Worm (Caenorhabditis elegans): Measurements from ENCODE around the gene srx-76.
A peak's percentile ranks its signal among the peaks of the same experiment; 100 is the strongest.

Gene srx-76

ce11 chrV:11921689-11922517 lies 30.3 kb downstream of the srx-76 start:
- TF ChIP-seq tbx-11 (GFP tag; IDR thresholded peaks at IDR 0.05) = no peak
- no peak for TF ChIP-seq tbx-37 (GFP tag; conservative IDR thresholded peaks at IDR 0.05)
- no peak for TF ChIP-seq F13C5.2 (tag; optimal IDR thresholded peaks at IDR 0.05)
- TF ChIP-seq B0310.2 (tag; optimal IDR thresholded peaks at IDR 0.05) = no peak
- no peak for TF ChIP-seq tra-4 (tag; optimal IDR thresholded peaks at IDR 0.05)

- TF ChIP-seq F13C5.2 (tag; optimal IDR thresholded peaks at IDR 0.05) (no peak), sea-1 (GFP tag; conservative IDR thresholded peaks at IDR 0.05) (no peak), flt-1 (GFP tag; IDR thresholded peaks at IDR 0.05) (no peak), hmbx-1 (tag; optimal IDR thresholded peaks at IDR 0.05) (no peak), tbx-11 (GFP tag; IDR thresholded peaks at IDR 0.05) (no peak), ama-1 (optimal IDR thresholded peaks at IDR 0.05) (no peak), hmg-4 (GFP tag; optimal IDR thresholded peaks at IDR 0.05) (no peak), tra-4 (tag; optimal IDR thresholded peaks at IDR 0.05) (no peak), pes-1 (GFP tag; IDR thresholded peaks at IDR 0.05) (no peak), B0310.2 (tag; optimal IDR thresholded peaks at IDR 0.05) (no peak), aly-1 (tag; optimal IDR thresholded peaks at IDR 0.05) (no peak), scrt-1 (GFP tag; IDR thresholded peaks at IDR 0.05) (no peak), hnd-1 (tag; optimal IDR thresholded peaks at IDR 0.05) (no peak), ets-7 (tag; optimal IDR thresholded peaks at IDR 0.05) (no peak), ceh-13 (GFP tag; optimal IDR thresholded peaks at IDR 0.05) (no peak), tbx-37 (GFP tag; conservative IDR thresholded peaks at IDR 0.05) (no peak), ceh-36 (tag; optimal IDR thresholded peaks at IDR 0.05) (no peak)
These were observed 35.7 kb downstream of the srx-76 start, which contains the start of gene osm-6 for ce11 chrV:11927346-11927745. Gene osm-6, minus strand, starts transcription at chrV:11927446.

ce11 chrV:11929046-11929590 lies 37.5 kb downstream of the srx-76 start, which contains the start of gene F58H1.2:
Gene F58H1.2, plus strand, starts transcription at chrV:11929096.
- TF ChIP-seq hnd-1 (tag; optimal IDR thresholded peaks at IDR 0.05) (no peak), tbx-11 (GFP tag; IDR thresholded peaks at IDR 0.05) (no peak), hmg-4 (GFP tag; optimal IDR thresholded peaks at IDR 0.05) (no peak), ets-7 (tag; optimal IDR thresholded peaks at IDR 0.05) (no peak), ceh-13 (GFP tag; optimal IDR thresholded peaks at IDR 0.05) (no peak), ceh-36 (tag; optimal IDR thresholded peaks at IDR 0.05) (no peak), ama-1 (optimal IDR thresholded peaks at IDR 0.05) (no peak), flt-1 (GFP tag; IDR thresholded peaks at IDR 0.05) (no peak)

DNA sequence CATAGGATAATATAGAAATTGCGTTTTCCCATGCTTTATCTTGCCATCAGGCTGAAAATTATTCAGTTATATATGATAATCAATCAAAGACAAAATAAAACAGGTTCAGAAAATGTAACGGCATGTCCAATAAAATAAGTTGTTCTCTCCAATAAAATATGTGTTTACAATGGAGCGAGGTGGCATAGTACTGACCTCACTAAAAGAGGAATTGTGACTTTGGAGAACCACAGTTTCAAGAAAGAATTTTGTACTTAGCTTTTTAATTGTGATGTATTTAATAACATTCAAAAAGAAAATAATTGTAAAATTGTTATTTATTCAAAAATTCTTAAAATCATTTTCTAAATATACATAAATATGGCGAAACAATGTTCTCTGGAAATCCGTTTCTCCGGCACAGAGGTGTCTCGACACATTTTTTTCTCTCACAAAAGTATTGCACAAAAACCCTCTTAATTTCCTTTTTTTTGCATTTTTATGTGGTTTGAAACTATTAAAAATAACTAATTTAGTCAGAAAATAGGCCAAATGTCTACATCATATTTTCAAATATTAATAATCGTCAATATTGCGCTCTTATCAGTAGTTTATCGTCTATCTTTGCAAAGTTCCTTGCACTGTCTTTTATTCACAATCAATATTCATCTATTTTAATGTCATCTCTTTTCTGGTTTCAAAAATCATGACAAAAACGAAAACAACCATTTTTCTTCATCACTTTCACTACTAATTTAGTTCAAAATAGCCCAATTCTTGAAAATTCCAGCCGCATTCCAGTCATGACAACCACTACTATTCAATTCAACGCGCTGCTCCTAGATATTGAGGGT lies 41.8 kb downstream of the srx-76 start, which contains the start of the genes aman-2 and F58H1.3:
Gene aman-2, minus strand, starts transcription at position 51 of the 833 bp plus-strand sequence.
Gene F58H1.3, plus strand, starts transcription at position 783 of the 833 bp plus-strand sequence.
- TF ChIP-seq hnd-1 (tag; optimal IDR thresholded peaks at IDR 0.05) = no peak
- no peak for TF ChIP-seq aly-1 (tag; optimal IDR thresholded peaks at IDR 0.05)
- TF ChIP-seq tbx-37 (GFP tag; conservative IDR thresholded peaks at IDR 0.05) = peak; percentile 18; the same call in 1 of the 2 replicates
- no peak for TF ChIP-seq scrt-1 (GFP tag; IDR thresholded peaks at IDR 0.05)
- no peak for TF ChIP-seq ceh-13 (GFP tag; optimal IDR thresholded peaks at IDR 0.05)
- peak; percentile 34 for TF ChIP-seq hmbx-1 (tag; optimal IDR thresholded peaks at IDR 0.05)
- TF ChIP-seq hmg-4 (GFP tag; optimal IDR thresholded peaks at IDR 0.05) = no peak
- TF ChIP-seq tbx-11 (GFP tag; IDR thresholded peaks at IDR 0.05) = no peak
- TF ChIP-seq ets-7 (tag; optimal IDR thresholded peaks at IDR 0.05) = no peak
- TF ChIP-seq pes-1 (GFP tag; IDR thresholded peaks at IDR 0.05) = no peak
- TF ChIP-seq tra-4 (tag; optimal IDR thresholded peaks at IDR 0.05) = peak; percentile 14
- TF ChIP-seq F13C5.2 (tag; optimal IDR thresholded peaks at IDR 0.05) = peak; percentile 30

DNA sequence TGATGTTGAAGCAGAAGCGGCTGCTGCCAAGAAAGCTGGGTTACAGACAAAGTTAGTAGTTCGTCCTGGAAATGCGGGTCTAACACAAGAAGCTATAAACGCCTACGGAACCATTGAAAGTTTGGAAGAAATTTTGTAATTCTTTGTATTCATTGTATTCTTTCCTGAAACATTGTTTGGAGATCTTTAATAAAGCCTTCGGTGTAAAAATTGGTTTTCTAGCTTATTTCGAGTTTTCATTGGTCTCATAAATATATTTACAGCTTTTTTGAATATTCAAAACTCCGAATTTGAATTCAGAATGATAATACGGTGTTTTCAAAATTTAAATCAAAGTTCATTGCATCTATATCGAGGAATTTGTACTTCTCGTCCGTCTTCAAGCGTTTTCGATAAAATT lies 43.2 kb downstream of the srx-76 start, which contains the start of gene F58H1.8:
Gene F58H1.8, plus strand, starts transcription at position 301 of the 400 bp plus-strand sequence.
- no peak for TF ChIP-seq tbx-11 (GFP tag; IDR thresholded peaks at IDR 0.05)
- TF ChIP-seq F13C5.2 (tag; optimal IDR thresholded peaks at IDR 0.05) = no peak
- TF ChIP-seq ets-7 (tag; optimal IDR thresholded peaks at IDR 0.05) = no peak
- TF ChIP-seq hmg-4 (GFP tag; optimal IDR thresholded peaks at IDR 0.05) = no peak
- no peak for TF ChIP-seq B0310.2 (tag; optimal IDR thresholded peaks at IDR 0.05)
- TF ChIP-seq flt-1 (GFP tag; IDR thresholded peaks at IDR 0.05) = no peak
- no peak for TF ChIP-seq hmbx-1 (tag; optimal IDR thresholded peaks at IDR 0.05)
- no peak for TF ChIP-seq ceh-13 (GFP tag; optimal IDR thresholded peaks at IDR 0.05)
- TF ChIP-seq pes-1 (GFP tag; IDR thresholded peaks at IDR 0.05) = no peak

DNA sequence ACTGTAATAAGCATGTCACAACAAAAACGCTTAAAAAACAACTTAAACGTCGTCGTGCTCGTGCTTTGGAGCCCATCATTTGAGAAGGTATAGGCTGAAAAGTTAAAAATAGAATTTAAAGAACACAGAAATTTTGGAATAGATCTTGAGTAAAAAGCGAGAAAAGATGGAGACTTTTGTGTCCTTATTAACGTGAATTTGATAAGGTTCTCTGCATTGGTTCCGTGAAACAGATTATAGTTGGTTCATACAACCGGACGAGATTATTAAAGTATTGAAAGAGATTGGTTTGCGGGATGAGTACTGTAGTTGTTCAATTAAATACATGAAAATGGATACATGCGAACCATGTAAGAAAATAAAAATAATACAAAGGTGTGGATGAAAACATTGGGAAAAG lies 46.1 kb downstream of the srx-76 start, which contains the start of gene gpla-1:
Gene gpla-1, minus strand, starts transcription at position 101 of the 400 bp plus-strand sequence.
- TF ChIP-seq ama-1 (optimal IDR thresholded peaks at IDR 0.05) (no peak), tra-4 (tag; optimal IDR thresholded peaks at IDR 0.05) (no peak), F13C5.2 (tag; optimal IDR thresholded peaks at IDR 0.05) (no peak), tbx-37 (GFP tag; conservative IDR thresholded peaks at IDR 0.05) (no peak), tbx-11 (GFP tag; IDR thresholded peaks at IDR 0.05) (no peak), sea-1 (GFP tag; conservative IDR thresholded peaks at IDR 0.05) (no peak), flt-1 (GFP tag; IDR thresholded peaks at IDR 0.05) (no peak), B0310.2 (tag; optimal IDR thresholded peaks at IDR 0.05) (no peak)

- no peak for TF ChIP-seq aly-1 (tag; optimal IDR thresholded peaks at IDR 0.05)
- no peak for TF ChIP-seq ama-1 (optimal IDR thresholded peaks at IDR 0.05)
- TF ChIP-seq hmg-4 (GFP tag; optimal IDR thresholded peaks at IDR 0.05) = no peak
- TF ChIP-seq B0310.2 (tag; optimal IDR thresholded peaks at IDR 0.05) = no peak
- TF ChIP-seq ceh-36 (tag; optimal IDR thresholded peaks at IDR 0.05) = no peak
- no peak for TF ChIP-seq tbx-37 (GFP tag; conservative IDR thresholded peaks at IDR 0.05)
- TF ChIP-seq sea-1 (GFP tag; conservative IDR thresholded peaks at IDR 0.05) = no peak
- TF ChIP-seq ceh-13 (GFP tag; optimal IDR thresholded peaks at IDR 0.05) = no peak
- no peak for TF ChIP-seq tra-4 (tag; optimal IDR thresholded peaks at IDR 0.05)
- TF ChIP-seq pes-1 (GFP tag; IDR thresholded peaks at IDR 0.05) = no peak
- TF ChIP-seq hmbx-1 (tag; optimal IDR thresholded peaks at IDR 0.05) = no peak
- TF ChIP-seq flt-1 (GFP tag; IDR thresholded peaks at IDR 0.05) = no peak
- TF ChIP-seq scrt-1 (GFP tag; IDR thresholded peaks at IDR 0.05) = no peak
- no peak for TF ChIP-seq tbx-11 (GFP tag; IDR thresholded peaks at IDR 0.05)
These were observed 48.7 kb downstream of the srx-76 start for ce11 chrV:11940329-11940728.

Measured in whole organism, early embryonic.